Worm (Caenorhabditis elegans) whole organism, late embryonic: ENCODE data around the gene C10B5.1.
"Not testable (repeated sequence)": the region's sequence is repeated elsewhere in the genome, so short reads cannot be mapped to it uniquely, and the experiment has no call there.

Experiments used
- C38D4.7 ChIP-seq: fragments of 200-800 bp; sonication (Bioruptor generic); optimal IDR thresholded peaks from 2 replicates; lab custom pipeline; 2018; ENCODE audit warnings: mild to moderate bottlenecking, missing genetic modification characterization, moderate library complexity, missing compliant biosample characterization
- Y22D7AL.16 ChIP-seq: sonication (generic microtip); optimal IDR thresholded peaks from 2 replicates; lab custom pipeline; 2016; ENCODE audit warnings: missing genetic modification characterization, missing compliant biosample characterization
- ahr-1 ChIP-seq: sonication (generic microtip); optimal IDR thresholded peaks from 2 replicates; lab custom pipeline; 2016; ENCODE audit warnings: missing genetic modification characterization, missing compliant biosample characterization
- ama-1 ChIP-seq: fragments of 150-350 bp; optimal IDR thresholded peaks from 2 replicates; lab custom pipeline; 2014
- ceh-14 ChIP-seq: sonication (generic microtip); optimal IDR thresholded peaks from 2 replicates; lab custom pipeline; 2016; ENCODE audit warnings: missing genotype, missing genetic modification characterization, missing compliant biosample characterization
- ceh-19 ChIP-seq: fragments of 200-800 bp; sonication (Bioruptor generic); optimal IDR thresholded peaks from 2 replicates; lab custom pipeline; 2018; ENCODE audit warnings: mild to moderate bottlenecking, missing genetic modification characterization, missing compliant biosample characterization
- ceh-45 ChIP-seq: fragments of 200-800 bp; sonication (Bioruptor generic); IDR thresholded peaks from 2 replicates; pipeline ENCODE4 v1.3.6; 2022; ENCODE audit warnings: missing genetic modification reagents, missing genetic modification characterization, missing compliant biosample characterization
- ceh-48 ChIP-seq: sonication (generic microtip); optimal IDR thresholded peaks from 2 replicates; lab custom pipeline; 2016; ENCODE audit warnings: missing genetic modification characterization, inconsistent platforms, missing compliant biosample characterization
- ceh-6 ChIP-seq: fragments of 200-800 bp; sonication (Bioruptor generic); optimal IDR thresholded peaks from 2 replicates; lab custom pipeline; 2018; ENCODE audit warnings: mild to moderate bottlenecking, missing genetic modification characterization, missing compliant biosample characterization
- ceh-9 ChIP-seq: sonication (generic microtip); optimal IDR thresholded peaks from 2 replicates; lab custom pipeline; 2016; ENCODE audit warnings: mild to moderate bottlenecking, missing genetic modification characterization, inconsistent platforms, missing compliant biosample characterization
- che-1 ChIP-seq: sonication (generic microtip); optimal IDR thresholded peaks from 2 replicates; lab custom pipeline; 2016; ENCODE audit warnings: mild to moderate bottlenecking, missing genetic modification characterization, missing compliant biosample characterization
- elt-4 ChIP-seq: sonication (generic microtip); optimal IDR thresholded peaks from 2 replicates; lab custom pipeline; 2016; ENCODE audit warnings: missing genetic modification characterization, missing compliant biosample characterization
- eyg-1 ChIP-seq: sonication (generic microtip); optimal IDR thresholded peaks from 2 replicates; lab custom pipeline; 2016; ENCODE audit warnings: missing genotype, missing genetic modification characterization, missing compliant biosample characterization
- fkh-10 ChIP-seq: fragments of 150-350 bp; optimal IDR thresholded peaks from 2 replicates; lab custom pipeline; 2014; ENCODE audit warnings: missing biosample characterization, missing genetic modification reagents, missing genetic modification characterization
- fkh-6 ChIP-seq: sonication (generic microtip); optimal IDR thresholded peaks from 2 replicates; lab custom pipeline; 2016; ENCODE audit warnings: missing genetic modification characterization, missing compliant biosample characterization
- gmeb-2 ChIP-seq: sonication (generic microtip); optimal IDR thresholded peaks from 2 replicates; lab custom pipeline; 2016; ENCODE audit warnings: missing genetic modification characterization, inconsistent platforms, missing compliant biosample characterization
- hlh-13 ChIP-seq: fragments of 200-800 bp; sonication (Bioruptor generic); optimal IDR thresholded peaks from 2 replicates; lab custom pipeline; 2018; ENCODE audit warnings: mild to moderate bottlenecking, missing genetic modification characterization, missing compliant biosample characterization
- hlh-15 ChIP-seq: sonication (generic microtip); optimal IDR thresholded peaks from 2 replicates; lab custom pipeline; 2016; ENCODE audit warnings: missing genetic modification characterization, missing compliant biosample characterization
- hlh-6 ChIP-seq: sonication (generic microtip); optimal IDR thresholded peaks from 2 replicates; lab custom pipeline; 2016; ENCODE audit warnings: missing genotype, missing genetic modification characterization, missing compliant biosample characterization
- lin-11 ChIP-seq: fragments of 200-800 bp; sonication (Bioruptor generic); optimal IDR thresholded peaks from 2 replicates; lab custom pipeline; 2018; ENCODE audit warnings: mild to moderate bottlenecking, missing genetic modification characterization, missing compliant biosample characterization
- madf-2 ChIP-seq: sonication (generic microtip); optimal IDR thresholded peaks from 2 replicates; lab custom pipeline; 2017; ENCODE audit warnings: missing genetic modification characterization, missing compliant biosample characterization
- nfya-1 ChIP-seq: sonication (generic microtip); optimal IDR thresholded peaks from 2 replicates; lab custom pipeline; 2017; ENCODE audit warnings: missing genetic modification characterization, mild to moderate bottlenecking, missing compliant biosample characterization, antibody characterized with exemption, moderate library complexity
- npax-4 ChIP-seq: sonication (generic microtip); optimal IDR thresholded peaks from 2 replicates; lab custom pipeline; 2016; ENCODE audit warnings: missing genetic modification characterization, missing compliant biosample characterization
- odd-2 ChIP-seq: sonication (generic microtip); optimal IDR thresholded peaks from 2 replicates; lab custom pipeline; 2017; ENCODE audit warnings: antibody characterized with exemption, mild to moderate bottlenecking, missing genetic modification characterization, missing compliant biosample characterization
- pag-3 ChIP-seq: sonication (generic microtip); optimal IDR thresholded peaks from 2 replicates; lab custom pipeline; 2016; ENCODE audit warnings: missing compliant biosample characterization, missing genetic modification characterization, borderline replicate concordance
- pax-1 ChIP-seq: fragments of 150-350 bp; optimal IDR thresholded peaks from 2 replicates; lab custom pipeline; 2014; ENCODE audit warnings: missing biosample characterization, missing genetic modification characterization
- pha-2 ChIP-seq: sonication (generic microtip); optimal IDR thresholded peaks from 2 replicates; lab custom pipeline; 2017; ENCODE audit warnings: mild to moderate bottlenecking, missing genetic modification characterization, missing compliant biosample characterization
- pqm-1 ChIP-seq: sonication (generic microtip); optimal IDR thresholded peaks from 2 replicates; lab custom pipeline; 2016; ENCODE audit warnings: missing genetic modification characterization, missing compliant biosample characterization
- pros-1 ChIP-seq: fragments of 150-350 bp; optimal IDR thresholded peaks from 2 replicates; lab custom pipeline; 2014; ENCODE audit warnings: missing biosample characterization, missing genetic modification reagents, missing genetic modification characterization
- ref-2 ChIP-seq: sonication (generic microtip); optimal IDR thresholded peaks from 2 replicates; lab custom pipeline; 2016; ENCODE audit warnings: missing genetic modification characterization, missing compliant biosample characterization
- rnt-1 ChIP-seq: sonication (generic microtip); optimal IDR thresholded peaks from 2 replicates; lab custom pipeline; 2016; ENCODE audit warnings: missing genetic modification characterization, missing compliant biosample characterization
- sdc-2 ChIP-seq: sonication (generic microtip); optimal IDR thresholded peaks from 2 replicates; lab custom pipeline; 2016; ENCODE audit warnings: missing genotype, missing genetic modification characterization, missing compliant biosample characterization
- tbx-2 ChIP-seq: sonication (generic microtip); optimal IDR thresholded peaks from 2 replicates; lab custom pipeline; 2016; ENCODE audit warnings: missing genetic modification characterization, missing compliant biosample characterization
- ttx-3 ChIP-seq: sonication (generic microtip); optimal IDR thresholded peaks from 2 replicates; lab custom pipeline; 2016; ENCODE audit warnings: missing genetic modification reagents, missing genetic modification characterization, missing compliant biosample characterization
- unc-42 ChIP-seq: sonication (generic microtip); optimal IDR thresholded peaks from 2 replicates; lab custom pipeline; 2016; ENCODE audit warnings: missing genotype, missing genetic modification characterization, missing compliant biosample characterization
- unc-55 ChIP-seq: sonication (generic microtip); optimal IDR thresholded peaks from 2 replicates; lab custom pipeline; 2017; ENCODE audit warnings: missing biosample characterization, missing genetic modification reagents, missing genetic modification characterization
- zip-5 ChIP-seq: sonication (generic microtip); optimal IDR thresholded peaks from 2 replicates; lab custom pipeline; 2016; ENCODE audit warnings: missing genetic modification characterization, missing compliant biosample characterization

The C10B5.1 gene

ce11 chrV:8560916-8561315, 20.1 kb upstream of the C10B5.1 start, which contains the start of gene acr-16:
Gene acr-16 (plus strand): TSS chrV:8561216.
- TF ChIP-seq ahr-1 (tag; lab: Kevin White, UChicago) (no peak), lin-11 (tag; lab: Kevin White, UChicago) (no peak), npax-4 (tag; lab: Kevin White, UChicago) (no peak), hlh-13 (GFP tag; lab: Kevin White, UChicago) (no peak), ceh-48 (tag; lab: Kevin White, UChicago) (no peak), unc-55 (GFP tag; lab: Kevin White, UChicago) (no peak), pha-2 (tag; lab: Kevin White, UChicago) (no peak), elt-4 (tag; lab: Kevin White, UChicago) (no peak), hlh-15 (tag; lab: Kevin White, UChicago) (no peak), nfya-1 (tag; lab: Kevin White, UChicago) (no peak), fkh-6 (no peak), ceh-9 (no peak), ref-2 (tag; lab: Kevin White, UChicago) (no peak), pros-1 (tag; lab: Kevin White, UChicago) (no peak), madf-2 (tag; lab: Kevin White, UChicago) (no peak), eyg-1 (tag; lab: Kevin White, UChicago) (no peak), ttx-3 (no peak), ceh-6 (GFP tag; lab: Kevin White, UChicago) (no peak), ama-1 (no peak), odd-2 (no peak)

ce11 chrV:8565075-8565474, 16.0 kb upstream of the C10B5.1 start, which contains the start of gene F25G6.8:
Gene F25G6.8 (minus strand): TSS chrV:8565175.
- TF ChIP-seq zip-5 (no peak), pax-1 (tag; lab: Kevin White, UChicago) (no peak)

DNA sequence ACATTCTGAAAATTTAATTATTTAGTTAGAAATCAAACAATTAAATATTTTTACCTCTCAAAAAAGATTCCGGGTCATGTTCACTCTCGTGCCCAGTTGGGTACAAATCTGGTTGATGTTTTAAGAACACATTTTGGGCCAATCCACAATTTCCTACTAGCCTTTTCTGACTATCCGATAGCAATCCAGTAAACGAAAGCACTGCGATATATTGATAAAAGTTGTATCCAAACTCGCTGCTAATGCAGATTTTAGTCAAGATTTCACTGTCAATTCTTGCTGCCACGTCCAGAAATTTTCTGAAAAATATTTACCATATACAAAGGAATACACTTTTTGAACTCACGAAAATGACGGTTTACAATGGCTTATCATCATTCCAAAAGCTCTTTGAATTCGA, 11.9 kb upstream of the C10B5.1 start:
- no peak for TF ChIP-seq gmeb-2 (tag; lab: Kevin White, UChicago)
- no peak for TF ChIP-seq rnt-1 (tag; lab: Kevin White, UChicago)
- TF ChIP-seq, all 69 proteins: peak for 0

ce11 chrV:8569841-8570361, 11.2 kb upstream of the C10B5.1 start, which contains the start of the genes F25G6.9 and symk-1:
Gene F25G6.9 (minus strand): TSS chrV:8570000.
Gene symk-1 (plus strand): TSS chrV:8570311.
- TF ChIP-seq ama-1, result no peak
- no peak for TF ChIP-seq ref-2 (tag; lab: Kevin White, UChicago)
- no peak for TF ChIP-seq pqm-1
- TF ChIP-seq sdc-2, result no peak
- no peak for TF ChIP-seq Y22D7AL.16
- TF ChIP-seq zip-5, result no peak
- no peak for TF ChIP-seq ceh-19 (GFP tag; lab: Kevin White, UChicago)
- peak; percentile 12 for TF ChIP-seq ceh-14 (tag; lab: Kevin White, UChicago)
- TF ChIP-seq nfya-1 (tag; lab: Kevin White, UChicago), result peak; percentile 40
- TF ChIP-seq pag-3, result no peak
- no peak for TF ChIP-seq unc-42 (tag; lab: Kevin White, UChicago)
- TF ChIP-seq, all 69 proteins: peak for 2

DNA sequence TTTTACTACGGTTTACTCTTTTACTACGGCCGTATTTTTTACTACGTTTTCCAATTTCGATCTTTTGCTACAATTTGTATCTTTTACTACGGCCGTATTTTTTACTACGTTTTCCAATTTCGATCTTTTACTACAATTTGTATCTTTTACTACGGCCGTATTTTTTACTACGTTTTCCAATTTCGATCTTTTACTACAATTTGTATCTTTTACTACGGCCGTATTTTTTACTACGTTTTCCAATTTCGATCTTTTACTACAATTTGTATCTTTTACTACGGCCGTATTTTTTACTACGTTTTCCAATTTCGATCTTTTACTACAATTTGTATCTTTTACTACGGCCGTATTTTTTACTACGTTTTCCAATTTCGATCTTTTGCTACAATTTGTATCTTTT, 6.3 kb upstream of the C10B5.1 start, which contains the start of gene F25G6.1:
Gene F25G6.1, plus strand, starts transcription at position 301 of the 400 bp plus-strand sequence.
- not testable (repeated sequence) for TF ChIP-seq npax-4 (tag; lab: Kevin White, UChicago); hlh-6; unc-42 (tag; lab: Kevin White, UChicago)

ce11 chrV:8586472-8586871, 5.4 kb downstream of the C10B5.1 start:
- no peak for TF ChIP-seq Y22D7AL.16
- TF ChIP-seq eyg-1 (tag; lab: Kevin White, UChicago), result no peak
- no peak for TF ChIP-seq ceh-45 (GFP tag; lab: Robert Waterston, UW)
- TF ChIP-seq C38D4.7 (GFP tag; lab: Kevin White, UChicago), result no peak
- no peak for TF ChIP-seq che-1 (tag; lab: Kevin White, UChicago)
- TF ChIP-seq ceh-6 (GFP tag; lab: Kevin White, UChicago), result no peak
- TF ChIP-seq fkh-10, result no peak
- TF ChIP-seq hlh-13 (GFP tag; lab: Kevin White, UChicago), result no peak
- no peak for TF ChIP-seq tbx-2 (tag; lab: Kevin White, UChicago)
